Worm (Caenorhabditis elegans) whole organism, L4 larva: Measurements from ENCODE around the gene F09C6.12.

ENCODE experiments used
- F10B5.3 ChIP-seq: sonication (generic microtip); optimal IDR thresholded peaks from 2 replicates; lab custom pipeline; 2016; ENCODE audit warnings: mild to moderate bottlenecking, missing genetic modification characterization, missing compliant biosample characterization
- F49E8.2 ChIP-seq: sonication (generic microtip); optimal IDR thresholded peaks from 2 replicates; lab custom pipeline; 2016; ENCODE audit warnings: missing compliant biosample characterization, mild to moderate bottlenecking, missing genetic modification characterization, borderline replicate concordance
- Y5F2A.4 ChIP-seq: fragments of 200-800 bp; sonication (Bioruptor generic); optimal IDR thresholded peaks from 2 replicates; lab custom pipeline; 2018; ENCODE audit warnings: mild to moderate bottlenecking, missing genetic modification characterization, missing compliant biosample characterization
- aly-2 ChIP-seq: sonication (generic microtip); optimal IDR thresholded peaks from 2 replicates; lab custom pipeline; 2018; ENCODE audit warnings: missing biosample characterization, missing genetic modification characterization
- attf-4 ChIP-seq: sonication (generic microtip); optimal IDR thresholded peaks from 3 replicates; lab custom pipeline; 2017; ENCODE audit warnings: missing biosample characterization, missing genetic modification characterization
- ceh-62 ChIP-seq: sonication (generic microtip); optimal IDR thresholded peaks from 2 replicates; lab custom pipeline; 2017; ENCODE audit warnings: missing biosample characterization, missing genetic modification characterization
- daf-19 ChIP-seq: fragments of 200-800 bp; sonication (Bioruptor generic); conservative IDR thresholded peaks from 2 replicates; pipeline ENCODE4 v1.3.6; 2022; ENCODE audit warnings: missing genetic modification characterization, missing compliant biosample characterization
- duxl-1 ChIP-seq: sonication (generic microtip); optimal IDR thresholded peaks from 2 replicates; lab custom pipeline; 2016; ENCODE audit warnings: mild to moderate bottlenecking, missing genetic modification characterization, moderate library complexity, missing compliant biosample characterization; ENCODE audit not compliant: poor library complexity
- fos-1 ChIP-seq: fragments of 150-350 bp; optimal IDR thresholded peaks from 2 replicates; lab custom pipeline; 2014; ENCODE audit warnings: missing biosample characterization, missing genetic modification characterization
- lin-38 ChIP-seq: fragments of 200-800 bp; sonication (Bioruptor generic); IDR thresholded peaks from 2 replicates; pipeline ENCODE4 v1.3.6; 2022; ENCODE audit warnings: missing genetic modification reagents, missing genetic modification characterization, missing compliant biosample characterization
- lsy-2 ChIP-seq, 2 experiments: fragments of 150-350 bp in 1 of 2; sonication (generic microtip) in 1 of 2; optimal IDR thresholded peaks; 2 replicates each; lab custom pipeline; 2014 to 2017; ENCODE audit warnings: missing biosample characterization in 2 of 2, missing genetic modification characterization in 2 of 2
- madf-9 ChIP-seq: fragments of 200-800 bp; sonication (Bioruptor generic); conservative IDR thresholded peaks from 2 replicates; pipeline ENCODE4 v1.3.6; 2022; ENCODE audit warnings: missing genetic modification reagents, missing genetic modification characterization, missing compliant biosample characterization
- nhr-25 ChIP-seq: sonication (generic microtip); optimal IDR thresholded peaks from 2 replicates; lab custom pipeline; 2017; ENCODE audit warnings: missing genetic modification characterization, mild to moderate bottlenecking, missing compliant biosample characterization, antibody characterized with exemption, moderate library complexity, borderline replicate concordance; ENCODE audit not compliant: insufficient read depth
- nhr-6 ChIP-seq: fragments of 150-350 bp; optimal IDR thresholded peaks from 2 replicates; lab custom pipeline; 2014; ENCODE audit warnings: missing biosample characterization, missing genetic modification characterization
- pqm-1 ChIP-seq: sonication (generic microtip); optimal IDR thresholded peaks from 2 replicates; lab custom pipeline; 2017; ENCODE audit warnings: missing biosample characterization, missing genetic modification characterization
- unc-130 ChIP-seq: sonication (generic microtip); optimal IDR thresholded peaks from 2 replicates; lab custom pipeline; 2016; ENCODE audit warnings: missing genetic modification reagents, missing genetic modification characterization, missing compliant biosample characterization
- vab-7 ChIP-seq: fragments of 200-800 bp; sonication (Bioruptor generic); IDR thresholded peaks from 2 replicates; pipeline ENCODE4 v1.3.6; 2022; ENCODE audit warnings: missing genetic modification reagents, missing genetic modification characterization, missing compliant biosample characterization

F09C6.12 gene

DNA sequence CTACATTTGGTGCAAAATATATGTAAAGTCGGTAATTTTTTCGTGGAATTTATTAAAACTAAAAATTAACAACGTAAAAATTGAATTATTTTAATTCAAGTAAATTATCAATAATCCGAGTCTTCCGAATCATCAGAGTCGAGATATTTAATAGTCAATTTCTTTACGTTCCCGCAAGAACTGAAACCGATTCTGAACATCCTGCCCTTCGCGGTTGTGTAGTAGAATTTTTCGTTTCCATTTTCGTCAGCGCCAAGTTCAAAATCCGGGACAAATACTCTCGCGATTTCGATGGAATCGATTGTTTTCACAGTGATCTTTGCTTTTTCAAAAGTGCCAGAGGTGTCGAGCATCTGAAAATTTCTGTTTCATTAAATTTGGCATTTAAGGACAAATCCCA lies 37.0 kb downstream of the F09C6.12 start:
- TF ChIP-seq lsy-2 (tag; optimal IDR thresholded peaks at IDR 0.05; lab: Kevin White, UChicago) = no peak
- TF ChIP-seq duxl-1 (tag; lab: Kevin White, UChicago) = no peak
- peak; percentile 63 for TF ChIP-seq lin-38 (GFP tag; lab: Robert Waterston, UW)
- peak; percentile 68 for TF ChIP-seq F49E8.2 (tag; lab: Kevin White, UChicago)
- TF ChIP-seq F10B5.3 = no peak

DNA sequence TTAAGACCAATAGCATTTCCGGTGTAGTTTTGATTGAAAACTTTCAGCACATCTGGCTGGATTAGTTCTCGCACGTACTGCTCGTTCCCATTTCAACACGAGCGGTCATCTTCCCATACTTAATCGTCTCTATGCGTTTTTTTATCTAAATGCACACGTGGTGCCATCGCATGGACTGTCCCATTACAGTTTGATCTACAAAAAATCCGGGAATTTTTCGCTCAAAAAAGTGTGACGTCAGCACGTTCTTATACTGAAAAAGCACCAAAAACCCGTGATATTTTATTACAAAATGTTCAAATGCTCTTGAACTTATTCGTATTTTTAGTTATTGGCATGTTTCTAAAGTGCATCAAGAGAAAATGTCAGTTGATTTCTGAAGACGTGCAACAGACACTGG lies 39.3 kb downstream of the F09C6.12 start, which contains the start of gene Y102A5C.4:
TSS of gene Y102A5C.4 (plus strand) at position 301 of the 400 bp plus-strand sequence.
- TF ChIP-seq unc-130 (GFP tag; lab: Kevin White, UChicago) (no peak), attf-4 (no peak), nhr-6 (no peak), daf-19 (GFP tag; lab: Robert Waterston, UW) (no peak), lin-38 (GFP tag; lab: Robert Waterston, UW) (no peak), ceh-62 (tag; lab: Kevin White, UChicago) (no peak), pqm-1 (tag; lab: Kevin White, UChicago) (no peak), nhr-25 (tag; lab: Kevin White, UChicago) (no peak), Y5F2A.4 (GFP tag; lab: Kevin White, UChicago) (no peak), aly-2 (tag; lab: Kevin White, UChicago) (no peak), madf-9 (GFP tag; lab: Robert Waterston, UW) (no peak)

DNA sequence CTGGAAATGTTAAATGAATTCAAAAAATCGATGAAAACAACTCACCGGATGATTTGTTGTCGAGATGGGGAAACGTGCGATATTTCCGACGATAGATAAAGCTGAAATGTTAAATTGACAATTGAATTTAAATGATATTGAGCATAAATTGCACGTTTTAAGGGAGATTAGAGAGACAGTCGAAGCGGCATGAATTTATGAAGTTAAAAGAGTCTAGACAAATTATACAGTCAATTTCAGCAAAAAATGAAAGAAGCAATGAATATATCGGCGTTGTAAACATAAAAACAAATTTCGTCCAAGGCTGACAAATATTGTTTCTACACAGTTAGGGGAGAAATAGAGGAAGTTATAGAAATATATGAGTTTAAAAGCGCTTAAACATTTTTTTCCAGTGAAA lies 44.7 kb downstream of the F09C6.12 start, which contains the start of gene Y102A5C.36:
TSS of gene Y102A5C.36 (minus strand) at position 101 of the 400 bp plus-strand sequence.
- TF ChIP-seq vab-7 (no peak), ceh-62 (tag; lab: Kevin White, UChicago) (no peak), fos-1 (tag; lab: Kevin White, UChicago) (no peak)
